Worm (Caenorhabditis elegans) whole organism, L3 larva: ENCODE measurements around the gene oac-22.

Experiments
- ZK546.5 ChIP-seq: sonication (generic microtip); optimal IDR thresholded peaks from 2 replicates; lab custom pipeline; 2017; ENCODE audit warnings: missing biosample characterization, missing genetic modification characterization
- aly-2 ChIP-seq: fragments of 150-350 bp; optimal IDR thresholded peaks from 2 replicates; lab custom pipeline; 2014; ENCODE audit warnings: missing biosample characterization, missing genetic modification characterization
- ama-1 ChIP-seq: fragments of 150-350 bp; optimal IDR thresholded peaks from 2 replicates; lab custom pipeline; 2018
- ceh-16 ChIP-seq: sonication (generic microtip); optimal IDR thresholded peaks from 2 replicates; lab custom pipeline; 2017; ENCODE audit warnings: missing biosample characterization, missing genetic modification characterization
- ceh-28 ChIP-seq: fragments of 150-350 bp; optimal IDR thresholded peaks from 2 replicates; lab custom pipeline; 2014; ENCODE audit warnings: missing biosample characterization, missing genetic modification reagents, missing genetic modification characterization
- ceh-82 ChIP-seq: fragments of 150-350 bp; optimal IDR thresholded peaks from 2 replicates; lab custom pipeline; 2014; ENCODE audit warnings: missing biosample characterization, missing genetic modification characterization
- egl-27 ChIP-seq: sonication (generic microtip); optimal IDR thresholded peaks from 4 replicates; lab custom pipeline; 2017; ENCODE audit warnings: missing biosample characterization, missing genetic modification reagents, missing genetic modification characterization
- egl-5 ChIP-seq: fragments of 150-350 bp; optimal IDR thresholded peaks from 2 replicates; lab custom pipeline; 2017; ENCODE audit warnings: missing biosample characterization, missing genetic modification reagents, missing genetic modification characterization, inconsistent platforms
- elt-1 ChIP-seq: fragments of 150-350 bp; optimal IDR thresholded peaks from 2 replicates; lab custom pipeline; 2014; ENCODE audit warnings: missing biosample characterization, missing genetic modification characterization
- elt-2 ChIP-seq: sonication (generic microtip); optimal IDR thresholded peaks from 2 replicates; lab custom pipeline; 2016; ENCODE audit warnings: missing genetic modification reagents, mild to moderate bottlenecking, missing genetic modification characterization, missing compliant biosample characterization
- elt-3 ChIP-seq, 3 experiments: fragments of 150-350 bp in 1 of 3; sonication (generic microtip) in 2 of 3; optimal IDR thresholded peaks; 2 replicates in 2 of 3; 4 replicates in 1 of 3; lab custom pipeline; 2014 to 2017; ENCODE audit warnings: missing biosample characterization in 3 of 3, missing genetic modification characterization in 3 of 3
- eor-1 ChIP-seq, 2 experiments: fragments of 150-350 bp; optimal IDR thresholded peaks; 2 replicates each; lab custom pipeline; 2014 to 2018; ENCODE audit warnings: missing biosample characterization in 2 of 2, missing genetic modification characterization in 2 of 2
- fkh-10 ChIP-seq: sonication (generic microtip); optimal IDR thresholded peaks from 2 replicates; lab custom pipeline; 2017; ENCODE audit warnings: missing biosample characterization, missing genetic modification reagents, missing genetic modification characterization
- fkh-2 ChIP-seq: fragments of 150-350 bp; optimal IDR thresholded peaks from 2 replicates; lab custom pipeline; 2014; ENCODE audit warnings: missing biosample characterization, missing genetic modification reagents, missing genetic modification characterization
- hmg-11 ChIP-seq: sonication (generic microtip); optimal IDR thresholded peaks from 2 replicates; lab custom pipeline; 2016; ENCODE audit warnings: missing genetic modification characterization, missing compliant biosample characterization
- jun-1 ChIP-seq: fragments of 150-350 bp; optimal IDR thresholded peaks from 2 replicates; lab custom pipeline; 2014; ENCODE audit warnings: missing biosample characterization, missing genetic modification reagents, missing genetic modification characterization
- lin-15B ChIP-seq: fragments of 150-350 bp; optimal IDR thresholded peaks from 2 replicates; lab custom pipeline; 2014; ENCODE audit warnings: missing biosample characterization, missing genetic modification characterization
- lin-39 ChIP-seq: fragments of 150-350 bp; optimal IDR thresholded peaks from 2 replicates; lab custom pipeline; 2018; ENCODE audit warnings: missing biosample characterization, missing genetic modification reagents, missing genetic modification characterization
- lsy-12 ChIP-seq: sonication (generic microtip); optimal IDR thresholded peaks from 2 replicates; lab custom pipeline; 2016; ENCODE audit warnings: mild to moderate bottlenecking, missing genetic modification characterization, missing compliant biosample characterization
- mdl-1 ChIP-seq: fragments of 150-350 bp; optimal IDR thresholded peaks from 2 replicates; lab custom pipeline; 2014; ENCODE audit warnings: missing biosample characterization, missing genetic modification characterization
- mml-1 ChIP-seq: fragments of 150-350 bp; sonication (generic microtip); optimal IDR thresholded peaks from 3 replicates; lab custom pipeline; 2014; ENCODE audit warnings: missing biosample characterization, missing genetic modification characterization
- nfya-1 ChIP-seq: sonication (generic microtip); optimal IDR thresholded peaks from 2 replicates; lab custom pipeline; 2017; ENCODE audit warnings: missing genetic modification characterization, mild to moderate bottlenecking, missing compliant biosample characterization, antibody characterized with exemption, moderate library complexity; ENCODE audit not compliant: insufficient read depth
- nhr-11 ChIP-seq: fragments of 150-350 bp; optimal IDR thresholded peaks from 2 replicates; lab custom pipeline; 2014; ENCODE audit warnings: missing biosample characterization, missing genetic modification characterization
- nhr-23 ChIP-seq: fragments of 150-350 bp; optimal IDR thresholded peaks from 2 replicates; lab custom pipeline; 2014; ENCODE audit warnings: missing biosample characterization, missing genetic modification reagents, missing genetic modification characterization
- nhr-237 ChIP-seq: fragments of 150-350 bp; optimal IDR thresholded peaks from 2 replicates; lab custom pipeline; 2014; ENCODE audit warnings: missing biosample characterization, missing genetic modification characterization
- nhr-25 ChIP-seq: sonication (generic microtip); optimal IDR thresholded peaks from 2 replicates; lab custom pipeline; 2017; ENCODE audit warnings: missing biosample characterization, missing genetic modification characterization
- nhr-43 ChIP-seq: sonication (generic microtip); optimal IDR thresholded peaks from 2 replicates; lab custom pipeline; 2016; ENCODE audit warnings: mild to moderate bottlenecking, missing genetic modification characterization, missing compliant biosample characterization; ENCODE audit not compliant: poor library complexity, severe bottlenecking
- nhr-77 ChIP-seq: fragments of 150-350 bp; optimal IDR thresholded peaks from 2 replicates; lab custom pipeline; 2014; ENCODE audit warnings: missing biosample characterization, missing genetic modification characterization
- pha-4 ChIP-seq: fragments of 150-350 bp; optimal IDR thresholded peaks from 2 replicates; lab custom pipeline; 2014; ENCODE audit warnings: missing biosample characterization, missing genetic modification reagents, missing genetic modification characterization
- pqm-1 ChIP-seq: fragments of 150-350 bp; optimal IDR thresholded peaks from 2 replicates; lab custom pipeline; 2017; ENCODE audit warnings: missing biosample characterization, missing genetic modification characterization, inconsistent platforms
- skn-1 ChIP-seq: fragments of 150-350 bp; optimal IDR thresholded peaks from 2 replicates; lab custom pipeline; 2014; ENCODE audit warnings: missing biosample characterization, missing genetic modification characterization
- snpc-4 ChIP-seq: fragments of 150-350 bp; optimal IDR thresholded peaks from 2 replicates; lab custom pipeline; 2014; ENCODE audit warnings: missing biosample characterization, missing genetic modification characterization
- unc-39 ChIP-seq: sonication (generic microtip); optimal IDR thresholded peaks from 4 replicates; lab custom pipeline; 2017; ENCODE audit warnings: missing biosample characterization, missing genetic modification characterization
- zag-1 ChIP-seq: fragments of 150-350 bp; optimal IDR thresholded peaks from 2 replicates; lab custom pipeline; 2014; ENCODE audit warnings: missing biosample characterization, missing genetic modification characterization
- ztf-4 ChIP-seq: fragments of 150-350 bp; optimal IDR thresholded peaks from 2 replicates; lab custom pipeline; 2014; ENCODE audit warnings: missing biosample characterization, missing genetic modification characterization

oac-22 gene

ce11 chrIV:3917405-3917804 is 31.9 kb downstream of the oac-22 start, which contains the start of gene F56D6.14:
Gene F56D6.14, plus strand, starts transcription at chrIV:3917705.
- TF ChIP-seq mml-1 (no peak), elt-1 (tag; lab: Kevin White, UChicago) (no peak), nhr-77 (tag; lab: Kevin White, UChicago) (no peak), nhr-11 (tag; lab: Kevin White, UChicago) (no peak), ztf-4 (tag; lab: Kevin White, UChicago) (no peak), mdl-1 (no peak), ZK546.5 (tag; lab: Kevin White, UChicago) (no peak), nhr-43 (no peak), egl-27 (tag; lab: Kevin White, UChicago) (no peak), lsy-12 (no peak), elt-2 (tag; lab: Kevin White, UChicago) (no peak), nfya-1 (tag; lab: Kevin White, UChicago) (no peak), pha-4 (tag; lab: Kevin White, UChicago) (no peak), hmg-11 (tag; lab: Kevin White, UChicago) (no peak), egl-5 (no peak), ceh-16 (tag; lab: Kevin White, UChicago) (no peak)

DNA sequence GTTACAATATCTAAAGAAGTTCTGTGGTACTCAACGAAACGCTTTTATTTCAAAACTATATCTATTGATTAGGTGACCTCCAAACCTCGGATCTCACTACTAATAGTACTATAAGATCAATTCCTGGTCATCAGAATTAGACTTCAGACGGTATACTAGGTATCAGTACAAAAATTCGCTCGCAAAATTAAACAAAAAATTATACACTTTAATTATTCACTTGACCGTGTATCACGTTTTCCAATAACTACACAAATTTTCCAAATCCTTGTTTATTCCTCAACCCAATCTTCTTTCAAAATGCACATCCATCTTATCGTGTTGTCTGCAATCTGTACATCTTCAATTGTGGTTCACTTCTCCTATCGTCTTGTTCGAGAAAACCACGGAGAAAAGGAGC is 32.7 kb downstream of the oac-22 start, which contains the start of gene F56D6.23:
TSS of gene F56D6.23 (plus strand) at position 301 of the 400 bp plus-strand sequence.
- TF ChIP-seq zag-1 (no peak), pqm-1 (tag; lab: Kevin White, UChicago) (no peak)
- TF ChIP-seq, all 47 proteins: peak for 0

ce11 chrIV:3919506-3919905 is 34.0 kb downstream of the oac-22 start, which contains the start of gene srz-19:
Gene srz-19, plus strand, starts transcription at chrIV:3919806.
- no peak for TF ChIP-seq egl-5
- no peak for TF ChIP-seq nfya-1 (tag; lab: Kevin White, UChicago)
- no peak for TF ChIP-seq ceh-16 (tag; lab: Kevin White, UChicago)
- no peak for TF ChIP-seq nhr-77 (tag; lab: Kevin White, UChicago)
- TF ChIP-seq unc-39 (tag; lab: Kevin White, UChicago), result no peak
- no peak for TF ChIP-seq ceh-28
- TF ChIP-seq aly-2 (tag; lab: Kevin White, UChicago), result no peak
- no peak for TF ChIP-seq ZK546.5 (tag; lab: Kevin White, UChicago)
- no peak for TF ChIP-seq nhr-25 (tag; lab: Kevin White, UChicago)
- TF ChIP-seq zag-1, result no peak
- TF ChIP-seq nhr-43, result no peak
- no peak for TF ChIP-seq mdl-1
- TF ChIP-seq nhr-23, result no peak
- no peak for TF ChIP-seq nhr-237
- TF ChIP-seq jun-1 (tag; lab: Kevin White, UChicago), result no peak
- no peak for TF ChIP-seq skn-1 (tag; lab: Kevin White, UChicago)
- TF ChIP-seq fkh-2 (tag; lab: Kevin White, UChicago), result no peak
- no peak for TF ChIP-seq egl-27 (tag; lab: Kevin White, UChicago)

DNA sequence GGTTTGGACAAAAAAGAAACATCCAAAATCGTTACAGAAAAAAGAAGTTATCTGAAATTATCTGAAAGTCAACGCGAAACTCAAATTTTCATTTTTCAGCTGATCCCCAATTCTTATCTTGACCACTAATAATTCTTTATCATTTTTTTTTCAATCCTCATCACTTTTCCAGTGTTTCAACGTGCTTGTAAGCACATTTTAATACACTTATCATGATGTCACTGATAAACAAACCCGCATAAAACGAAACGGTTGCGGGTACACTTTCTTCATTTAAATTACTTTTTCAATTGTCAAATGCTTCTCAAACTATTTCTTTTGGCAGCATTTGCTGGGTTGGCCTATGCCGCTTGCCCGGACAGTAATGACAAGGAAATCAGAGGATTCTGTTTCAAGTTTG is 36.4 kb downstream of the oac-22 start, which contains the start of gene clec-67:
TSS of gene clec-67 (plus strand) at position 268 of the 400 bp plus-strand sequence.
- peak; percentile 84 for TF ChIP-seq elt-2 (tag; lab: Kevin White, UChicago)
- TF ChIP-seq jun-1 (tag; lab: Kevin White, UChicago), result peak; percentile 2
- TF ChIP-seq lin-39 (tag; lab: Kevin White, UChicago), result no peak
- TF ChIP-seq nhr-43, result no peak
- no peak for TF ChIP-seq ama-1 (lab: Kevin White, UChicago)
- TF ChIP-seq hmg-11 (tag; lab: Kevin White, UChicago), result no peak
- TF ChIP-seq pqm-1 (tag; lab: Kevin White, UChicago), result peak; percentile 45

ce11 chrIV:3926117-3926516 is 40.6 kb downstream of the oac-22 start, which contains the start of gene clec-68:
Gene clec-68, plus strand, starts transcription at chrIV:3926417.
- TF ChIP-seq elt-3 (tag; optimal IDR thresholded peaks at IDR 0.05; lab: Kevin White, UChicago) (no peak), jun-1 (tag; lab: Kevin White, UChicago) (no peak), ceh-82 (no peak), nfya-1 (tag; lab: Kevin White, UChicago) (no peak), lin-15B (tag; lab: Kevin White, UChicago) (no peak), snpc-4 (no peak), hmg-11 (tag; lab: Kevin White, UChicago) (no peak), nhr-11 (tag; lab: Kevin White, UChicago) (no peak), fkh-10 (no peak), eor-1 (tag; optimal IDR thresholded peaks at IDR 0.05; lab: Kevin White, UChicago) (no peak)
